Worm (Caenorhabditis elegans): ENCODE measurements around the gene tph-1.

tph-1 gene

ce11 chrII:7598702-7599314 lies 49.7 kb downstream of the tph-1 start, which contains the start of gene pgam-5:
pgam-5 (minus strand) TSS chrII:7598752.
- TF ChIP-seq mes-2 (tag; optimal IDR thresholded peaks at IDR 0.05; ENCODE audit: poor library complexity, severe bottlenecking) (peak; percentile 40), dpl-1 (GFP tag; optimal IDR thresholded peaks at IDR 0.05) (peak; percentile 30), hmg-1.1 (GFP tag; IDR thresholded peaks at IDR 0.05) (no peak)

ce11 chrII:7599357-7599756 lies 50.2 kb downstream of the tph-1 start, which contains the start of gene npp-21:
npp-21 (plus strand) TSS chrII:7599657.
- no peak for TF ChIP-seq hlh-30 (tag; optimal IDR thresholded peaks at IDR 0.05; ENCODE audit: insufficient read depth)

Measured in whole organism, L4 larva.